Worm (Caenorhabditis elegans): ENCODE results near the gene T19A5.3.

DNA sequence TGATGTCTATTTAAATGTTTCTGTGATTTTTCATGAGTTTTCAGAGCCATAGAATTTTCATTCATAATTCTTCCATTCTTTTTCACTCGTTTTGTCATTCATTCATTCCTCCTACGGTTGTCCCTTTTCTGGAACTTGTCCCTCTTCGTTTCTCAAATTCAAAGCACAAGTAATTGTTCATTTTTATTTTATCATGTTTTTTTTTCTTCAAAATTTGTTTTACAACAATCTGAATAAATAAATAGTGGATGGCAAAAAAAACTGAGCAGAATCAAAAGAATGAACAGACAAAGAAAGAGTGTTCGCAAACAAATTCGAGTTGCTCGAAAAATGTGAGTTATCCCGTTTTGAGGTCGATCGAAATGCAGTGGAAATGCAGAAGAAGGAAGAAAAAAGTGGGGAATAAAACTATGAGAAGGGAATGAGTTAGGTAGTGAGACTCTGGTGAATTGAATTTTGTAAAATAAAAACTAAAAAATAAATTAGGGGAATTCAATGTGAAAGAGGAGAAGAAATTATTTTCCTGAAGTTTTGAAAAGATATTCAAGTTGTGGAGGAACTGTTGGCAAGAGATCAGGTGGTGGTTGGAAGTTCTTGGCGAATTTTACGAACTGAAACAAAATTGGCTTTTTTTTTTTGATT lies 4.3 kb downstream of the T19A5.3 start:
- no peak for TF ChIP-seq pes-1 (GFP tag; IDR thresholded peaks at IDR 0.05)
- TF ChIP-seq ama-1 (optimal IDR thresholded peaks at IDR 0.05), result no peak
- no peak for TF ChIP-seq flt-1 (GFP tag; IDR thresholded peaks at IDR 0.05)
- TF ChIP-seq tbx-37 (GFP tag; conservative IDR thresholded peaks at IDR 0.05), result no peak
- TF ChIP-seq hmg-4 (GFP tag; optimal IDR thresholded peaks at IDR 0.05), result no peak
- no peak for TF ChIP-seq aly-1 (tag; optimal IDR thresholded peaks at IDR 0.05)
- TF ChIP-seq ceh-13 (GFP tag; optimal IDR thresholded peaks at IDR 0.05), result no peak
- no peak for TF ChIP-seq hnd-1 (tag; optimal IDR thresholded peaks at IDR 0.05)
- no peak for TF ChIP-seq F13C5.2 (tag; optimal IDR thresholded peaks at IDR 0.05)
